Fruit fly (Drosophila melanogaster) S2 (cell line): ENCODE measurements around the gene Vsx1.

Experiments used
- CG8478 ChIP-seq: fragments of >200 bp; optimal IDR thresholded peaks from 2 replicates; lab custom pipeline; 2018
- CTCF ChIP-seq, 2 experiments: fragments of >200 bp; optimal IDR thresholded peaks; 2 replicates each; lab custom pipeline; 2018

- TF ChIP-seq CG8478 = no peak
- TF ChIP-seq CTCF (optimal IDR thresholded peaks at IDR 0.05; lab: Kevin White, UChicago) = no peak
Measured at dm6 chrX:5648437-5648959, 54.4 kb downstream of the Vsx1 start, which contains the start of gene OtopLa.
